Worm (Caenorhabditis elegans): ENCODE results near the gene Y73C8C.10.

ce11 chrV:3163143-3163542 lies 35.6 kb upstream of the Y73C8C.10 start:
- TF ChIP-seq nhr-77 (tag; optimal IDR thresholded peaks at IDR 0.05) (no peak), unc-62 (GFP tag; optimal IDR thresholded peaks at IDR 0.05) (no peak), unc-39 (tag; optimal IDR thresholded peaks at IDR 0.05) (no peak), nfya-1 (tag; optimal IDR thresholded peaks at IDR 0.05; ENCODE audit: insufficient read depth) (no peak), elt-2 (tag; optimal IDR thresholded peaks at IDR 0.05) (no peak), eor-1 (tag; optimal IDR thresholded peaks at IDR 0.05) (no peak), fos-1 (tag; optimal IDR thresholded peaks at IDR 0.05) (no peak), tbx-2 (tag; optimal IDR thresholded peaks at IDR 0.05) (no peak)
